Fruit fly (Drosophila melanogaster) whole organism, adult: ENCODE data around the gene tho2.

Experiments
- CG12768 ChIP-seq: fragments of 200-800 bp; sonication (Bioruptor generic); optimal IDR thresholded peaks from 2 replicates; lab custom pipeline; 2017; ENCODE audit warnings: missing biosample characterization, missing genetic modification characterization, mild to moderate bottlenecking, moderate library complexity, missing genetic modification reagents
- CG1620 ChIP-seq: fragments of 200-800 bp; sonication (Bioruptor generic); optimal IDR thresholded peaks from 2 replicates; lab custom pipeline; 2016; ENCODE audit warnings: missing biosample characterization, missing genetic modification characterization
- CG5204 ChIP-seq: fragments of 200-800 bp; sonication (Bioruptor generic); optimal IDR thresholded peaks from 2 replicates; lab custom pipeline; 2016; ENCODE audit warnings: missing biosample characterization, missing genetic modification characterization
- CG7045 ChIP-seq: fragments of 200-800 bp; sonication (Bioruptor generic); optimal IDR thresholded peaks from 2 replicates; lab custom pipeline; 2017; ENCODE audit warnings: missing biosample characterization, mild to moderate bottlenecking, missing genetic modification characterization
- CG7101 ChIP-seq: fragments of 200-800 bp; sonication (Bioruptor generic); optimal IDR thresholded peaks from 2 replicates; lab custom pipeline; 2018; ENCODE audit warnings: missing biosample characterization, mild to moderate bottlenecking, missing genetic modification characterization, moderate library complexity
- Clk ChIP-seq: fragments of 200-800 bp; sonication (Bioruptor generic); optimal IDR thresholded peaks from 2 replicates; lab custom pipeline; 2017; ENCODE audit warnings: missing biosample characterization, missing genetic modification characterization
- Hr96 ChIP-seq: fragments of 200-800 bp; sonication (Bioruptor generic); optimal IDR thresholded peaks from 2 replicates; lab custom pipeline; 2016; ENCODE audit warnings: missing biosample characterization, missing genetic modification characterization
- Mnt ChIP-seq: fragments of 200-800 bp; sonication (Bioruptor generic); optimal IDR thresholded peaks from 2 replicates; lab custom pipeline; 2016; ENCODE audit warnings: missing biosample characterization, mild to moderate bottlenecking, missing genetic modification characterization
- bab1 ChIP-seq: fragments of 200-800 bp; sonication (Bioruptor generic); optimal IDR thresholded peaks from 3 replicates; lab custom pipeline; 2019; ENCODE audit warnings: missing biosample characterization, mild to moderate bottlenecking, missing genetic modification characterization, moderate library complexity
- kay ChIP-seq: fragments of 200-800 bp; sonication (Bioruptor generic); peaks from one replicate; lab custom pipeline; 2016; ENCODE audit warnings: missing biosample characterization, missing genetic modification characterization, borderline replicate concordance
- tj ChIP-seq: fragments of 200-800 bp; sonication (Bioruptor generic); optimal IDR thresholded peaks from 3 replicates; lab custom pipeline; 2017; ENCODE audit warnings: missing biosample characterization, mild to moderate bottlenecking, missing genetic modification characterization, moderate library complexity

DNA sequence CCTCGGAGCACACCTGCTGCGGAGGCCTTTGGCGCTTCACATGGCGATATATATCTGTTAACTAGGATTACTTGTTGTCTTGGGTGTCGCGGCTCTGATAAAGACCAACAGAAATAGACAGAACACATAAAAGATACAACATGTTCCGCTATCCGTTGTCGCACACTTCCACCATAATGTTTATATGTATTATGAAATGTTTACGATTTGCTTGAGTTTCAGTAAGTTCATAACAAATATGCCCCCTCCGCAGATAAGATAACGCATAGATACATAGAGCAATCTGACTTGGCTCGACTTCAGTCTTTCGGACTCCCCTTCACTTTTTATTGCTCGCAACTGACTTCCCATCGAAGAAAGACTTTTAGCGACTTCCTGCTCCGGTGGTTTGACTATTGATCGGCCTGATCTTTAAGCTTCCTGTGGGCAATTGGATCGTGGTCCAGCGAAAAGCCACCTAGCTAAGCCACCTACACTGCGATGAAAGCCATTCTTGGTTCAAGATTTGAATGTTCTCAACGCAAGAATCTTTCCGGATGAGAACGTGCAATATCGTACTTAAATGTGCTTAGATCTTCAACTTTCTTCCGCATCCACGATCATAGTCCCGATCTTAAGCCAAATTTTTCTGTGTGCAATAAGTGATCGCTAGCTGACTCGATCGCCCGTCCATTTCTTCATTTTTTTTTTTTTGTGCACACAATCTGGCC lies 23.4 kb upstream of the tho2 start:
- TF ChIP-seq CG7101 (tag; lab: Kevin White, UChicago): no peak
- no peak for TF ChIP-seq CG12768 (GFP tag; lab: Kevin White, UChicago)
- TF ChIP-seq CG7045 (GFP tag; lab: Kevin White, UChicago): no peak
- TF ChIP-seq Hr96 (GFP tag; lab: Kevin White, UChicago): no peak
- no peak for TF ChIP-seq kay (GFP tag; lab: Kevin White, UChicago)
- TF ChIP-seq CG1620 (GFP tag; lab: Kevin White, UChicago): no peak
- TF ChIP-seq bab1 (GFP tag; lab: Kevin White, UChicago): no peak
- no peak for TF ChIP-seq Mnt
- TF ChIP-seq tj: no peak
- TF ChIP-seq Clk (GFP tag; lab: Kevin White, UChicago): no peak
- TF ChIP-seq CG5204: no peak
